Worm (Caenorhabditis elegans) whole organism, midembryonic: Measurements from ENCODE around the gene frm-8.
"Not testable (repeated sequence)": the region's sequence is repeated elsewhere in the genome, so short reads cannot be mapped to it uniquely, and the experiment has no call there.

ENCODE experiments used
- T22C8.4 ChIP-seq: fragments of 200-800 bp; sonication (Bioruptor generic); IDR thresholded peaks from 2 replicates; pipeline ENCODE4 v1.3.6; 2022; ENCODE audit warnings: missing genetic modification characterization, missing compliant biosample characterization
- cog-1 ChIP-seq: sonication (generic microtip); optimal IDR thresholded peaks from 2 replicates; lab custom pipeline; 2016; ENCODE audit warnings: missing genetic modification characterization, missing compliant biosample characterization
- flt-1 ChIP-seq: fragments of 200-800 bp; sonication (Bioruptor generic); IDR thresholded peaks from 2 replicates; pipeline ENCODE4 v1.3.6; 2022; ENCODE audit warnings: missing genetic modification characterization, missing compliant biosample characterization
- klf-2 ChIP-seq: fragments of 200-800 bp; sonication (Bioruptor generic); conservative IDR thresholded peaks from 2 replicates; pipeline ENCODE4 v1.3.6; 2022; ENCODE audit warnings: missing genetic modification reagents, missing genetic modification characterization, missing compliant biosample characterization
- med-1 ChIP-seq: sonication (generic microtip); optimal IDR thresholded peaks from 2 replicates; lab custom pipeline; 2017; ENCODE audit warnings: missing genetic modification characterization, mild to moderate bottlenecking, missing compliant biosample characterization, antibody characterized with exemption, missing genetic modification reagents; ENCODE audit not compliant: insufficient read depth
- ref-1 ChIP-seq: fragments of 200-800 bp; sonication (Bioruptor generic); conservative IDR thresholded peaks from 2 replicates; pipeline ENCODE4 v1.3.6; 2022; ENCODE audit warnings: missing genetic modification reagents, missing genetic modification characterization, missing compliant biosample characterization
- tab-1 ChIP-seq: fragments of 200-800 bp; sonication (Bioruptor generic); IDR thresholded peaks from 2 replicates; pipeline ENCODE4 v1.3.6; 2022; ENCODE audit warnings: missing genetic modification characterization, missing compliant biosample characterization
- ztf-23 ChIP-seq: fragments of 200-800 bp; sonication (Bioruptor generic); IDR thresholded peaks from 2 replicates; pipeline ENCODE4 v1.3.6; 2022; ENCODE audit warnings: missing genetic modification reagents, missing genetic modification characterization, missing compliant biosample characterization
- ztf-29 ChIP-seq: fragments of 200-800 bp; sonication (Bioruptor generic); IDR thresholded peaks from 2 replicates; pipeline ENCODE4 v1.3.6; 2022; ENCODE audit warnings: missing genetic modification reagents, missing genetic modification characterization, missing compliant biosample characterization

Gene frm-8

ce11 chrIII:3219050-3219449 lies at the start of gene frm-8:
frm-8 (minus strand) TSS chrIII:3219150.
- TF ChIP-seq ztf-23 (GFP tag; lab: Robert Waterston, UW) (no peak), T22C8.4 (no peak), klf-2 (no peak), flt-1 (GFP tag; lab: Robert Waterston, UW) (no peak), ref-1 (GFP tag; lab: Robert Waterston, UW) (no peak), ztf-29 (GFP tag; lab: Robert Waterston, UW) (no peak), med-1 (no peak), tab-1 (GFP tag; lab: Robert Waterston, UW) (no peak), cog-1 (tag; lab: Kevin White, UChicago) (no peak)

- TF ChIP-seq flt-1 (GFP tag; lab: Robert Waterston, UW) (no peak), ztf-29 (GFP tag; lab: Robert Waterston, UW) (no peak), med-1 (no peak), klf-2 (no peak), tab-1 (GFP tag; lab: Robert Waterston, UW) (no peak), T22C8.4 (no peak), ref-1 (GFP tag; lab: Robert Waterston, UW) (no peak), ztf-23 (GFP tag; lab: Robert Waterston, UW) (no peak), cog-1 (tag; lab: Kevin White, UChicago) (no peak)
These were observed 47.7 kb upstream of the frm-8 start, which contains the start of gene Y53G8AM.7 for ce11 chrIII:3266602-3267001. Y53G8AM.7 (minus strand) TSS chrIII:3266702.

- TF ChIP-seq T22C8.4 (peak; percentile 36; the same call in 1 of the 2 replicates), ztf-29 (GFP tag; lab: Robert Waterston, UW) (no peak)
These were observed 44.7 kb upstream of the frm-8 start for ce11 chrIII:3263696-3264095.

ce11 chrIII:3259691-3260090 lies 40.7 kb upstream of the frm-8 start, which contains the start of gene Y53G8AM.6:
Y53G8AM.6 (minus strand) TSS chrIII:3259791.
- TF ChIP-seq ztf-29 (GFP tag; lab: Robert Waterston, UW); klf-2; med-1: not testable (repeated sequence)

- no peak for TF ChIP-seq cog-1 (tag; lab: Kevin White, UChicago)
- TF ChIP-seq ztf-29 (GFP tag; lab: Robert Waterston, UW), result no peak
- TF ChIP-seq klf-2, result no peak
- TF ChIP-seq med-1, result no peak
- no peak for TF ChIP-seq ztf-23 (GFP tag; lab: Robert Waterston, UW)
- no peak for TF ChIP-seq ref-1 (GFP tag; lab: Robert Waterston, UW)
- no peak for TF ChIP-seq flt-1 (GFP tag; lab: Robert Waterston, UW)
- TF ChIP-seq tab-1 (GFP tag; lab: Robert Waterston, UW), result no peak
- TF ChIP-seq T22C8.4, result no peak
These were observed 39.4 kb upstream of the frm-8 start, which contains the start of gene nspg-7.2 for ce11 chrIII:3258306-3258705. nspg-7.2 (minus strand) TSS chrIII:3258406.

- TF ChIP-seq ztf-29 (GFP tag; lab: Robert Waterston, UW), result no peak
- no peak for TF ChIP-seq ztf-23 (GFP tag; lab: Robert Waterston, UW)
- TF ChIP-seq tab-1 (GFP tag; lab: Robert Waterston, UW), result no peak
- no peak for TF ChIP-seq T22C8.4
- TF ChIP-seq ref-1 (GFP tag; lab: Robert Waterston, UW), result no peak
- TF ChIP-seq flt-1 (GFP tag; lab: Robert Waterston, UW), result no peak
- no peak for TF ChIP-seq cog-1 (tag; lab: Kevin White, UChicago)
- TF ChIP-seq klf-2, result no peak
- TF ChIP-seq med-1, result no peak
These were observed 36.6 kb upstream of the frm-8 start, which contains the start of gene Y53G8AM.4 for ce11 chrIII:3255575-3255974. Y53G8AM.4 (minus strand) TSS chrIII:3255675.

ce11 chrIII:3255023-3255422 lies 36.1 kb upstream of the frm-8 start:
- no peak for TF ChIP-seq flt-1 (GFP tag; lab: Robert Waterston, UW)
- TF ChIP-seq tab-1 (GFP tag; lab: Robert Waterston, UW), result no peak
- no peak for TF ChIP-seq ztf-29 (GFP tag; lab: Robert Waterston, UW)
- no peak for TF ChIP-seq klf-2
- TF ChIP-seq cog-1 (tag; lab: Kevin White, UChicago), result no peak
- no peak for TF ChIP-seq ztf-23 (GFP tag; lab: Robert Waterston, UW)
- no peak for TF ChIP-seq T22C8.4

- TF ChIP-seq ztf-29 (GFP tag; lab: Robert Waterston, UW) (no peak), T22C8.4 (no peak), tab-1 (GFP tag; lab: Robert Waterston, UW) (no peak), med-1 (no peak), ztf-23 (GFP tag; lab: Robert Waterston, UW) (no peak), ref-1 (GFP tag; lab: Robert Waterston, UW) (no peak), flt-1 (GFP tag; lab: Robert Waterston, UW) (no peak), klf-2 (no peak), cog-1 (tag; lab: Kevin White, UChicago) (no peak)
These were observed 34.8 kb upstream of the frm-8 start for ce11 chrIII:3253736-3254135.

- TF ChIP-seq ref-1 (GFP tag; lab: Robert Waterston, UW) (no peak), ztf-29 (GFP tag; lab: Robert Waterston, UW) (no peak), med-1 (no peak), T22C8.4 (no peak), flt-1 (GFP tag; lab: Robert Waterston, UW) (no peak), klf-2 (no peak), cog-1 (tag; lab: Kevin White, UChicago) (no peak), tab-1 (GFP tag; lab: Robert Waterston, UW) (no peak), ztf-23 (GFP tag; lab: Robert Waterston, UW) (no peak)
These were observed 34.1 kb upstream of the frm-8 start, which contains the start of gene Y53G8AL.3 for ce11 chrIII:3253043-3253442. Y53G8AL.3 (minus strand) TSS chrIII:3253143.

- no peak for TF ChIP-seq ref-1 (GFP tag; lab: Robert Waterston, UW)
These were observed 31.7 kb upstream of the frm-8 start, which contains the start of gene Y53G8AL.4 for ce11 chrIII:3250596-3251112. Y53G8AL.4 (minus strand) TSS chrIII:3250646.
